Worm (Caenorhabditis elegans) whole organism, young adult: ENCODE data around the gene bec-1.

ENCODE experiments used
- B0035.1 ChIP-seq: sonication (generic microtip); optimal IDR thresholded peaks from 2 replicates; lab custom pipeline; 2016; ENCODE audit warnings: missing genetic modification characterization, mild to moderate bottlenecking, missing compliant biosample characterization, missing genotype, missing genetic modification reagents
- B0261.1 ChIP-seq: sonication (generic microtip); optimal IDR thresholded peaks from 2 replicates; lab custom pipeline; 2016; ENCODE audit warnings: mild to moderate bottlenecking, missing genetic modification characterization, moderate library complexity, missing compliant biosample characterization
- C06A6.2 ChIP-seq: fragments of 200-800 bp; sonication (Bioruptor generic); conservative IDR thresholded peaks from 2 replicates; pipeline ENCODE4 v1.3.6; 2022; ENCODE audit warnings: missing genetic modification characterization, missing compliant biosample characterization
- F10E7.11 ChIP-seq: sonication (generic microtip); optimal IDR thresholded peaks from 2 replicates; lab custom pipeline; 2017; ENCODE audit warnings: mild to moderate bottlenecking, missing genetic modification characterization, moderate library complexity, missing compliant biosample characterization
- F55B11.4 ChIP-seq: sonication (generic microtip); optimal IDR thresholded peaks from 2 replicates; lab custom pipeline; 2016; ENCODE audit warnings: missing compliant biosample characterization, missing genetic modification characterization, borderline replicate concordance; ENCODE audit not compliant: insufficient read depth
- F57A8.1 ChIP-seq: fragments of 200-800 bp; sonication (Bioruptor generic); optimal IDR thresholded peaks from 2 replicates; lab custom pipeline; 2018; ENCODE audit warnings: mild to moderate bottlenecking, missing genetic modification characterization, moderate library complexity, missing compliant biosample characterization
- F57C9.4 ChIP-seq: sonication (generic microtip); optimal IDR thresholded peaks from 2 replicates; lab custom pipeline; 2017; ENCODE audit warnings: mild to moderate bottlenecking, missing genetic modification characterization, missing compliant biosample characterization
- K12H6.12 ChIP-seq: fragments of 200-800 bp; sonication (Bioruptor generic); optimal IDR thresholded peaks from 2 replicates; lab custom pipeline; 2018; ENCODE audit warnings: mild to moderate bottlenecking, missing genetic modification characterization, missing compliant biosample characterization
- Y53G8AR.9 ChIP-seq: fragments of 200-800 bp; sonication (Bioruptor generic); conservative IDR thresholded peaks from 2 replicates; pipeline ENCODE4 v1.3.6; 2022; ENCODE audit warnings: missing genetic modification reagents, missing genetic modification characterization, missing compliant biosample characterization
- Y67H2A.10 ChIP-seq: fragments of 200-800 bp; sonication (Bioruptor generic); conservative IDR thresholded peaks from 2 replicates; pipeline ENCODE4 v1.3.6; 2022; ENCODE audit warnings: missing genetic modification reagents, missing genetic modification characterization, missing compliant biosample characterization
- Y95B8A.8 ChIP-seq: fragments of 200-800 bp; sonication (Bioruptor generic); IDR thresholded peaks from 2 replicates; pipeline ENCODE4 v1.3.6; 2022; ENCODE audit warnings: missing genetic modification reagents, missing genetic modification characterization, missing compliant biosample characterization
- ZK185.1 ChIP-seq: sonication (generic microtip); optimal IDR thresholded peaks from 2 replicates; lab custom pipeline; 2016; ENCODE audit warnings: mild to moderate bottlenecking, missing genetic modification characterization, missing compliant biosample characterization; ENCODE audit not compliant: poor library complexity, severe bottlenecking
- aptf-3 ChIP-seq: fragments of 200-800 bp; sonication (Bioruptor generic); IDR thresholded peaks from 2 replicates; pipeline ENCODE4 v1.3.6; 2022; ENCODE audit warnings: missing genetic modification characterization, missing compliant biosample characterization
- atf-7 ChIP-seq: sonication (generic microtip); optimal IDR thresholded peaks from 2 replicates; lab custom pipeline; 2017; ENCODE audit warnings: mild to moderate bottlenecking, missing genetic modification characterization, missing compliant biosample characterization
- athp-1 ChIP-seq: sonication (generic microtip); optimal IDR thresholded peaks from 2 replicates; lab custom pipeline; 2017; ENCODE audit warnings: mild to moderate bottlenecking, missing genetic modification characterization, missing compliant biosample characterization
- attf-5 ChIP-seq: fragments of 200-800 bp; sonication (Bioruptor generic); optimal IDR thresholded peaks from 2 replicates; lab custom pipeline; 2018; ENCODE audit warnings: mild to moderate bottlenecking, missing genetic modification characterization, missing compliant biosample characterization
- attf-6 ChIP-seq: fragments of 200-800 bp; sonication (Bioruptor generic); IDR thresholded peaks from 2 replicates; pipeline ENCODE4 v1.3.6; 2022; ENCODE audit warnings: missing genetic modification reagents, missing genetic modification characterization, missing compliant biosample characterization
- ccch-3 ChIP-seq: fragments of 200-800 bp; sonication (Bioruptor generic); optimal IDR thresholded peaks from 2 replicates; lab custom pipeline; 2018; ENCODE audit warnings: mild to moderate bottlenecking, missing genetic modification characterization, missing compliant biosample characterization
- ceh-100 ChIP-seq: fragments of 200-800 bp; sonication (Bioruptor generic); IDR thresholded peaks from 2 replicates; pipeline ENCODE4 v1.3.6; 2022; ENCODE audit warnings: missing genetic modification reagents, missing genetic modification characterization, missing compliant biosample characterization
- ceh-27 ChIP-seq: fragments of 200-800 bp; sonication (Bioruptor generic); optimal IDR thresholded peaks from 2 replicates; lab custom pipeline; 2018; ENCODE audit warnings: mild to moderate bottlenecking, missing genetic modification characterization, moderate library complexity, missing compliant biosample characterization
- chd-7 ChIP-seq: sonication (generic microtip); optimal IDR thresholded peaks from 2 replicates; lab custom pipeline; 2016; ENCODE audit warnings: mild to moderate bottlenecking, missing genetic modification characterization, moderate library complexity, missing compliant biosample characterization
- dox-1 ChIP-seq: fragments of 200-800 bp; sonication (Bioruptor generic); IDR thresholded peaks from 2 replicates; pipeline ENCODE4 v1.3.6; 2022; ENCODE audit warnings: missing genetic modification reagents, missing genetic modification characterization, missing compliant biosample characterization
- dpff-1 ChIP-seq: sonication (generic microtip); optimal IDR thresholded peaks from 2 replicates; lab custom pipeline; 2017; ENCODE audit warnings: mild to moderate bottlenecking, missing genetic modification characterization, missing compliant biosample characterization
- dpl-1 ChIP-seq: fragments of 150-350 bp; optimal IDR thresholded peaks from 2 replicates; lab custom pipeline; 2014; ENCODE audit warnings: missing biosample characterization, missing genetic modification reagents, missing genetic modification characterization
- egl-44 ChIP-seq: fragments of 200-800 bp; sonication (Bioruptor generic); IDR thresholded peaks from 2 replicates; pipeline ENCODE4 v1.3.6; 2022; ENCODE audit warnings: missing genetic modification reagents, missing genetic modification characterization, missing compliant biosample characterization
- egrh-3 ChIP-seq: fragments of 200-800 bp; sonication (Bioruptor generic); IDR thresholded peaks from 2 replicates; pipeline ENCODE4 v1.3.6; 2022; ENCODE audit warnings: missing genetic modification reagents, missing genetic modification characterization, missing compliant biosample characterization
- gei-17 ChIP-seq: fragments of 200-800 bp; sonication (Bioruptor generic); optimal IDR thresholded peaks from 2 replicates; lab custom pipeline; 2018; ENCODE audit warnings: mild to moderate bottlenecking, missing genetic modification characterization, missing compliant biosample characterization
- let-607 ChIP-seq, 2 experiments: fragments of 200-800 bp in 1 of 2; sonication (Bioruptor generic) in 1 of 2; sonication (generic microtip) in 1 of 2; optimal IDR thresholded peaks; 2 replicates each; lab custom pipeline; 2016 to 2018; ENCODE audit warnings: mild to moderate bottlenecking in 2 of 2, missing compliant biosample characterization in 2 of 2, missing genetic modification characterization in 2 of 2, moderate library complexity in 2 of 2, missing genotype in 1 of 2
- lin-35 ChIP-seq, 3 experiments: fragments of 150-350 bp in 2 of 3; sonication (generic microtip) in 1 of 3; optimal IDR thresholded peaks; 2 replicates each; lab custom pipeline; 2014 to 2018; ENCODE audit warnings: missing biosample characterization in 3 of 3, missing genetic modification characterization in 3 of 3, missing genetic modification reagents in 3 of 3
- lin-40 ChIP-seq: sonication (generic microtip); optimal IDR thresholded peaks from 2 replicates; lab custom pipeline; 2016; ENCODE audit warnings: missing genetic modification characterization, mild to moderate bottlenecking, missing compliant biosample characterization, missing genotype, missing genetic modification reagents
- lir-1 ChIP-seq: fragments of 200-800 bp; sonication (Bioruptor generic); conservative IDR thresholded peaks from 2 replicates; pipeline ENCODE4 v1.3.6; 2022; ENCODE audit warnings: missing genetic modification reagents, missing genetic modification characterization, missing compliant biosample characterization
- lsy-27 ChIP-seq: sonication (generic microtip); optimal IDR thresholded peaks from 2 replicates; lab custom pipeline; 2017; ENCODE audit warnings: missing genetic modification characterization, mild to moderate bottlenecking, missing compliant biosample characterization, antibody characterized with exemption, missing genotype, borderline replicate concordance; ENCODE audit not compliant: insufficient read depth
- madf-8 ChIP-seq: fragments of 200-800 bp; sonication (Bioruptor generic); conservative IDR thresholded peaks from 2 replicates; pipeline ENCODE4 v1.3.6; 2022; ENCODE audit warnings: missing genetic modification reagents, missing genetic modification characterization, missing compliant biosample characterization
- mes-4 ChIP-seq: sonication (generic microtip); optimal IDR thresholded peaks from 2 replicates; lab custom pipeline; 2016; ENCODE audit warnings: missing genotype, missing genetic modification characterization, missing compliant biosample characterization
- nfya-1 ChIP-seq: sonication (generic microtip); optimal IDR thresholded peaks from 2 replicates; lab custom pipeline; 2017; ENCODE audit warnings: antibody characterized with exemption, missing compliant biosample characterization, missing genetic modification characterization, borderline replicate concordance; ENCODE audit not compliant: insufficient read depth
- nhr-90 ChIP-seq: sonication (generic microtip); optimal IDR thresholded peaks from 2 replicates; lab custom pipeline; 2016; ENCODE audit warnings: missing genotype, mild to moderate bottlenecking, missing genetic modification characterization, missing compliant biosample characterization
- rcor-1 ChIP-seq: fragments of 200-800 bp; sonication (Bioruptor generic); IDR thresholded peaks from 2 replicates; pipeline ENCODE4 v1.3.6; 2022; ENCODE audit warnings: missing genetic modification reagents, missing genetic modification characterization, missing compliant biosample characterization
- sdz-38 ChIP-seq: sonication (generic microtip); optimal IDR thresholded peaks from 2 replicates; lab custom pipeline; 2016; ENCODE audit warnings: missing genotype, missing genetic modification characterization, missing compliant biosample characterization
- snpc-1.1 ChIP-seq: sonication (generic microtip); optimal IDR thresholded peaks from 2 replicates; lab custom pipeline; 2017; ENCODE audit warnings: missing genetic modification characterization, mild to moderate bottlenecking, missing compliant biosample characterization, antibody characterized with exemption, moderate library complexity, missing genotype, missing genetic modification reagents; ENCODE audit not compliant: insufficient read depth
- snpc-3.4 ChIP-seq: sonication (generic microtip); optimal IDR thresholded peaks from 2 replicates; lab custom pipeline; 2017; ENCODE audit warnings: missing genetic modification characterization, mild to moderate bottlenecking, missing compliant biosample characterization, antibody characterized with exemption, moderate library complexity, missing genotype, missing genetic modification reagents
- snpc-4 ChIP-seq, 5 experiments: fragments of 150-350 bp in 1 of 5; sonication (generic microtip) in 4 of 5; optimal IDR thresholded peaks; 2 replicates each; lab custom pipeline; 2014 to 2018; ENCODE audit warnings: missing genetic modification characterization in 5 of 5, missing biosample characterization in 3 of 5, antibody characterized with exemption in 2 of 5, mild to moderate bottlenecking in 2 of 5, missing compliant biosample characterization in 2 of 5, missing genotype in 2 of 5, moderate library complexity in 2 of 5, missing genetic modification reagents in 1 of 5
- somi-1 ChIP-seq: fragments of 200-800 bp; sonication (Bioruptor generic); optimal IDR thresholded peaks from 2 replicates; lab custom pipeline; 2018; ENCODE audit warnings: mild to moderate bottlenecking, missing genetic modification characterization, missing compliant biosample characterization
- zfh-2 ChIP-seq: fragments of 200-800 bp; sonication (Bioruptor generic); conservative IDR thresholded peaks from 2 replicates; pipeline ENCODE4 v1.3.6; 2022; ENCODE audit warnings: missing genetic modification reagents, missing genetic modification characterization, missing compliant biosample characterization
- ztf-18 ChIP-seq: sonication (generic microtip); optimal IDR thresholded peaks from 2 replicates; lab custom pipeline; 2016; ENCODE audit warnings: missing genotype, mild to moderate bottlenecking, missing genetic modification characterization, missing compliant biosample characterization
- ztf-26 ChIP-seq: sonication (generic microtip); optimal IDR thresholded peaks from 2 replicates; lab custom pipeline; 2017; ENCODE audit warnings: missing genetic modification characterization, missing compliant biosample characterization
- ztf-28 ChIP-seq: fragments of 200-800 bp; sonication (Bioruptor generic); IDR thresholded peaks from 2 replicates; pipeline ENCODE4 v1.3.6; 2022; ENCODE audit warnings: missing genetic modification reagents, missing genetic modification characterization, missing compliant biosample characterization

Gene bec-1

ce11 chrIV:5665353-5665918 lies 1.2 kb upstream of the bec-1 start (continued):
- TF ChIP-seq lsy-27 (tag; lab: Kevin White, UChicago), result no peak
- no peak for TF ChIP-seq nhr-90
- TF ChIP-seq ccch-3, result no peak
- TF ChIP-seq egrh-3 (GFP tag; lab: Robert Waterston, UW), result no peak
- no peak for TF ChIP-seq ztf-28 (GFP tag; lab: Robert Waterston, UW)
- TF ChIP-seq attf-6, result no peak
- no peak for TF ChIP-seq egl-44
- TF ChIP-seq ztf-26 (tag; lab: Kevin White, UChicago), result no peak
- TF ChIP-seq athp-1 (tag; lab: Kevin White, UChicago), result no peak
- no peak for TF ChIP-seq snpc-1.1
- 0 out of 2 replicates have a peak, but pooled peaks have one; percentile 24 for TF ChIP-seq lir-1 (GFP tag; lab: Robert Waterston, UW)
- TF ChIP-seq F55B11.4 (tag; lab: Kevin White, UChicago), result no peak
- TF ChIP-seq snpc-4 (GFP tag; optimal IDR thresholded peaks at IDR 0.05; lab: Kevin White, UChicago), result no peak
- peak in 1 of 4 experiments; percentile 67 for TF ChIP-seq snpc-4 (tag; optimal IDR thresholded peaks at IDR 0.05; lab: Kevin White, UChicago)
- TF ChIP-seq lin-35 (GFP tag; optimal IDR thresholded peaks at IDR 0.05; lab: Kevin White, UChicago), result no peak
- peak; percentile 11 for TF ChIP-seq atf-7
- 0 out of 2 replicates have a peak, but pooled peaks have one; percentile 12 for TF ChIP-seq Y95B8A.8 (GFP tag; lab: Robert Waterston, UW)
- peak; percentile 48 for TF ChIP-seq dox-1 (GFP tag; lab: Robert Waterston, UW)
- TF ChIP-seq dpl-1, result no peak
- TF ChIP-seq Y67H2A.10 (GFP tag; lab: Robert Waterston, UW), result no peak
- no peak for TF ChIP-seq aptf-3 (GFP tag; lab: Robert Waterston, UW)
- no peak for TF ChIP-seq B0035.1 (tag; lab: Kevin White, UChicago)
- TF ChIP-seq zfh-2 (GFP tag; lab: Robert Waterston, UW), result no peak
- peak; percentile 60 for TF ChIP-seq attf-5 (GFP tag; lab: Kevin White, UChicago)
- TF ChIP-seq lin-40 (tag; lab: Kevin White, UChicago), result no peak
- peak; percentile 46 for TF ChIP-seq K12H6.12
- no peak for TF ChIP-seq rcor-1 (GFP tag; lab: Robert Waterston, UW)
- TF ChIP-seq nfya-1 (tag; lab: Kevin White, UChicago), result no peak
- TF ChIP-seq madf-8, result no peak
- no peak for TF ChIP-seq C06A6.2 (GFP tag; lab: Robert Waterston, UW)
- no peak for TF ChIP-seq ztf-18 (tag; lab: Kevin White, UChicago)
- TF ChIP-seq sdz-38, result no peak
- peak; percentile 34 for TF ChIP-seq chd-7 (tag; lab: Kevin White, UChicago)
- TF ChIP-seq mes-4 (tag; lab: Kevin White, UChicago), result no peak
- no peak for TF ChIP-seq gei-17
- no peak for TF ChIP-seq somi-1 (GFP tag; lab: Kevin White, UChicago)
- TF ChIP-seq dpff-1 (tag; lab: Kevin White, UChicago), result no peak
- peak; percentile 3 for TF ChIP-seq ceh-27
- TF ChIP-seq B0261.1, result no peak
- no peak for TF ChIP-seq let-607 (tag; optimal IDR thresholded peaks at IDR 0.05; lab: Kevin White, UChicago)
- no peak for TF ChIP-seq F10E7.11 (tag; lab: Kevin White, UChicago)
- TF ChIP-seq F57C9.4 (tag; lab: Kevin White, UChicago), result no peak
- TF ChIP-seq ceh-100 (GFP tag; lab: Robert Waterston, UW), result no peak
- TF ChIP-seq F57A8.1, result no peak
- TF ChIP-seq snpc-3.4 (tag; lab: Kevin White, UChicago), result no peak
- no peak for TF ChIP-seq Y53G8AR.9 (GFP tag; lab: Robert Waterston, UW)
- no peak for TF ChIP-seq ZK185.1 (tag; lab: Kevin White, UChicago)
